Fruit fly (Drosophila melanogaster) whole organism: ENCODE results near the gene Ugt302K1.

ENCODE experiments used
- CG8478 ChIP-seq: fragments of >200 bp; optimal IDR thresholded peaks from 2 replicates; lab custom pipeline; 2018; ENCODE audit warnings: inconsistent platforms
- Dll ChIP-seq: fragments of >200 bp; optimal IDR thresholded peaks from 2 replicates; lab custom pipeline; 2017
- pan ChIP-seq: fragments of >200 bp; optimal IDR thresholded peaks from 2 replicates; lab custom pipeline; 2017
- psq ChIP-seq: fragments of >200 bp; optimal IDR thresholded peaks from 2 replicates; lab custom pipeline; 2017

DNA sequence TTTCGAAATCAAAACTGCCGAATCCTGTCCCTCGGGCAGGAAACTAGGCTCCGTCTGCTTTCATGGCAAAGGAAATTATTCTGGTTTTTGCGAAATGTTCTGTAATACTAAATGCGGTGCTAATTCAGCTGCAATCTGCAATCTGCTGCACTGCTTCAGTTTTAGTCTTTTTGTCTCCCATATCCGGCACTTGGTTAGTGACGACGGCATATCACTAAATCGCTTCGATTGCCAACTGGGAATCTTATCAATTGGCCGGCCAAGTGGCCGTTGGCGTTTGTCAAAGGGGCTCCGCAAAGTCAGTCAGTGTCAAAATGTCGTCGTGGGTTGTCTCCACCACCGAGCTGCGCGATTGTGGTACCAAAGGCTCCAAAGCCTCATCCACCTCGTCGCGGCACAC is 42.1 kb upstream of the Ugt302K1 start, which contains the start of gene CG18577:
- TF ChIP-seq psq = no peak
- no peak for TF ChIP-seq Dll (lab: Kevin White, UChicago)
- no peak for TF ChIP-seq CG8478
- TF ChIP-seq pan = no peak
